Fruit fly (Drosophila melanogaster): Measurements from ENCODE around the gene eIF5B.
A peak's percentile ranks its signal among the peaks of the same experiment; 100 is the strongest.

Gene eIF5B

dm6 chr3L:3389666-3390059, 71.1 kb downstream of the eIF5B start:
- TF ChIP-seq wor (GFP tag; IDR thresholded peaks at IDR 0.05): peak; percentile 37; the same call in 1 of the 2 replicates
- TF ChIP-seq CG11696 (GFP tag; IDR thresholded peaks at IDR 0.05): no peak
- no peak for TF ChIP-seq CG7963 (GFP tag; IDR thresholded peaks at IDR 0.05; ENCODE audit: partially characterized antibody)
- TF ChIP-seq grau (tag; optimal IDR thresholded peaks at IDR 0.05): peak; percentile 40
- TF ChIP-seq CG13894 (tag; optimal IDR thresholded peaks at IDR 0.05): no peak
- TF ChIP-seq CG7357 (GFP tag; IDR thresholded peaks at IDR 0.05): peak; percentile 31; the same call in 1 of the 3 replicates
- peak; percentile 32 for TF ChIP-seq nau (GFP tag; optimal IDR thresholded peaks at IDR 0.05)
- TF ChIP-seq TFAM (GFP tag; optimal IDR thresholded peaks at IDR 0.05): no peak
- TF ChIP-seq Dip3 (GFP tag; optimal IDR thresholded peaks at IDR 0.05): no peak
- TF ChIP-seq pita (GFP tag; optimal IDR thresholded peaks at IDR 0.05): no peak
- no peak for TF ChIP-seq CG11085 (GFP tag; IDR thresholded peaks at IDR 0.05)
- no peak for TF ChIP-seq Nf-YC (tag; optimal IDR thresholded peaks at IDR 0.05)
- peak; percentile 32 for TF ChIP-seq ATbp (GFP tag; optimal IDR thresholded peaks at IDR 0.05)
- TF ChIP-seq CG31224 (GFP tag; IDR thresholded peaks at IDR 0.05): no peak
- no peak for TF ChIP-seq amos (GFP tag; IDR thresholded peaks at IDR 0.05; ENCODE audit: partially characterized antibody)
- TF ChIP-seq vvl (GFP tag; IDR thresholded peaks at IDR 0.05): peak; percentile 40
- TF ChIP-seq Doc2 (GFP tag; IDR thresholded peaks at IDR 0.05): no peak
- no peak for TF ChIP-seq sd (tag; optimal IDR thresholded peaks at IDR 0.05)
- peak; percentile 31; the same call in 1 of the 2 replicates for TF ChIP-seq lmd (GFP tag; IDR thresholded peaks at IDR 0.05)
- TF ChIP-seq CG7839 (tag; optimal IDR thresholded peaks at IDR 0.05): peak; percentile 74
- TF ChIP-seq bab2 (GFP tag; optimal IDR thresholded peaks at IDR 0.05): peak; percentile 49
- TF ChIP-seq eve (GFP tag; optimal IDR thresholded peaks at IDR 0.05): peak in 1 of 2 experiments; percentile 73
- peak; percentile 58 for TF ChIP-seq Med (GFP tag)
- no peak for TF ChIP-seq NfI (GFP tag; optimal IDR thresholded peaks at IDR 0.05)
- peak; percentile 66; the same call in 2 of the 3 replicates for TF ChIP-seq dysf (GFP tag; IDR thresholded peaks at IDR 0.05)
- TF ChIP-seq trem (tag; optimal IDR thresholded peaks at IDR 0.05): peak; percentile 22
- peak; percentile 35; the same call in 1 of the 3 replicates for TF ChIP-seq tgo (GFP tag; IDR thresholded peaks at IDR 0.05)
- TF ChIP-seq CG8944 (GFP tag; optimal IDR thresholded peaks at IDR 0.05): no peak
- no peak for TF ChIP-seq cato (GFP tag; optimal IDR thresholded peaks at IDR 0.05; ENCODE audit: borderline replicate concordance)
- TF ChIP-seq unpg (GFP tag; optimal IDR thresholded peaks at IDR 0.05): peak; percentile 34
- TF ChIP-seq exex (tag; optimal IDR thresholded peaks at IDR 0.05): no peak
- no peak for TF ChIP-seq wek (GFP tag; optimal IDR thresholded peaks at IDR 0.05)
- TF ChIP-seq stwl (tag; optimal IDR thresholded peaks at IDR 0.05): no peak
- peak; percentile 18 for TF ChIP-seq Xbp1 (GFP tag; optimal IDR thresholded peaks at IDR 0.05)
- no peak for TF ChIP-seq Mes4 (GFP tag; optimal IDR thresholded peaks at IDR 0.05)
- no peak for TF ChIP-seq CG13296 (GFP tag; optimal IDR thresholded peaks at IDR 0.05)
- no peak for TF ChIP-seq lov (optimal IDR thresholded peaks at IDR 0.05)
- TF ChIP-seq lov (GFP tag; IDR thresholded peaks at IDR 0.05): no peak
- peak; percentile 3 for TF ChIP-seq CG17186 (GFP tag; optimal IDR thresholded peaks at IDR 0.05)
- TF ChIP-seq CG12769 (tag; optimal IDR thresholded peaks at IDR 0.05): no peak
- TF ChIP-seq CG4404 (GFP tag; IDR thresholded peaks at IDR 0.05): 0 out of 2 replicates have a peak, but pooled peaks have one; percentile 12
- TF ChIP-seq CG14050 (GFP tag; IDR thresholded peaks at IDR 0.05): no peak
- TF ChIP-seq prd (optimal IDR thresholded peaks at IDR 0.05): no peak
- TF ChIP-seq prd (GFP tag; IDR thresholded peaks at IDR 0.05): no peak; the same call in 1 of the 3 replicates
- no peak for TF ChIP-seq CG12391 (tag; optimal IDR thresholded peaks at IDR 0.05)
- peak in 1 of 2 experiments; percentile 66 for TF ChIP-seq Hr78 (GFP tag; optimal IDR thresholded peaks at IDR 0.05)
- no peak for TF ChIP-seq B-H2 (GFP tag; optimal IDR thresholded peaks at IDR 0.05)
- no peak for TF ChIP-seq Tbp (GFP tag; optimal IDR thresholded peaks at IDR 0.05)
- TF ChIP-seq CG13123 (GFP tag; optimal IDR thresholded peaks at IDR 0.05): no peak
- no peak for TF ChIP-seq CG32532 (GFP tag; IDR thresholded peaks at IDR 0.05)
- peak; percentile 3 for TF ChIP-seq chn (GFP tag; optimal IDR thresholded peaks at IDR 0.05)
